Fruit fly (Drosophila melanogaster) whole organism, embryonic: ENCODE measurements around the gene Smvt.

Experiments used
- B-H1 ChIP-seq: fragments of 200-800 bp; sonication (Bioruptor generic); IDR thresholded peaks from 3 replicates; pipeline ENCODE4 v1.3.6; 2022; ENCODE audit warnings: missing biosample characterization, missing genetic modification characterization
- Bgb ChIP-seq: fragments of 200-800 bp; sonication (Bioruptor generic); IDR thresholded peaks from 2 replicates; pipeline ENCODE4 v1.3.6; 2022; ENCODE audit warnings: missing biosample characterization, missing genetic modification characterization; ENCODE audit not compliant: partially characterized antibody
- CG10366 ChIP-seq: fragments of 200-800 bp; sonication (Bioruptor generic); IDR thresholded peaks from 2 replicates; pipeline ENCODE4 v1.3.6; 2022; ENCODE audit warnings: missing biosample characterization, missing genetic modification characterization
- CG10431 ChIP-seq: fragments of 200-800 bp; sonication (Bioruptor generic); optimal IDR thresholded peaks from 3 replicates; lab custom pipeline; 2018; ENCODE audit warnings: missing biosample characterization, mild to moderate bottlenecking, missing genetic modification characterization
- CG12219 ChIP-seq: fragments of 200-800 bp; sonication (Bioruptor generic); optimal IDR thresholded peaks from 3 replicates; lab custom pipeline; 2018; ENCODE audit warnings: missing biosample characterization, mild to moderate bottlenecking, missing genetic modification characterization
- CG12942 ChIP-seq: fragments of 200-800 bp; sonication (Bioruptor generic); optimal IDR thresholded peaks from 3 replicates; lab custom pipeline; 2016; ENCODE audit warnings: missing biosample characterization, missing genetic modification characterization
- CG13287 ChIP-seq: fragments of 200-800 bp; sonication (Bioruptor generic); IDR thresholded peaks from 2 replicates; pipeline ENCODE4 v1.3.6; 2022; ENCODE audit warnings: missing biosample characterization, missing genetic modification characterization; ENCODE audit not compliant: partially characterized antibody
- CG15514 ChIP-seq: fragments of 200-800 bp; sonication (Bioruptor generic); optimal IDR thresholded peaks from 3 replicates; lab custom pipeline; 2017; ENCODE audit warnings: missing biosample characterization, missing genetic modification characterization, mild to moderate bottlenecking, moderate library complexity, missing genetic modification reagents
- CG1602 ChIP-seq: fragments of 200-800 bp; sonication (Bioruptor generic); optimal IDR thresholded peaks from 3 replicates; lab custom pipeline; 2016; ENCODE audit warnings: missing biosample characterization, missing genetic modification characterization
- CG18262 ChIP-seq: fragments of 200-800 bp; optimal IDR thresholded peaks from 3 replicates; lab custom pipeline; 2019; ENCODE audit warnings: missing biosample characterization, mild to moderate bottlenecking, missing genetic modification characterization, moderate library complexity
- CG1832 ChIP-seq: fragments of 200-800 bp; sonication (Bioruptor generic); optimal IDR thresholded peaks from 2 replicates; lab custom pipeline; 2017; ENCODE audit warnings: missing biosample characterization, mild to moderate bottlenecking, missing genetic modification characterization, inconsistent platforms
- CG18619 ChIP-seq: fragments of 200-800 bp; sonication (Bioruptor generic); optimal IDR thresholded peaks from 3 replicates; lab custom pipeline; 2017; ENCODE audit warnings: missing biosample characterization, mild to moderate bottlenecking, missing genetic modification characterization
- CG31365 ChIP-seq: fragments of 200-800 bp; sonication (Bioruptor generic); optimal IDR thresholded peaks from 2 replicates; lab custom pipeline; 2018; ENCODE audit warnings: missing biosample characterization, mild to moderate bottlenecking, missing genetic modification characterization
- CG3995 ChIP-seq: fragments of 200-800 bp; sonication (Bioruptor generic); optimal IDR thresholded peaks from 3 replicates; lab custom pipeline; 2016; ENCODE audit warnings: missing biosample characterization, missing genetic modification characterization
- CG4424 ChIP-seq: fragments of 200-800 bp; sonication (Bioruptor generic); optimal IDR thresholded peaks from 3 replicates; lab custom pipeline; 2016; ENCODE audit warnings: missing biosample characterization, missing genetic modification characterization
- CG8359 ChIP-seq: fragments of 200-800 bp; sonication (Bioruptor generic); optimal IDR thresholded peaks from 2 replicates; lab custom pipeline; 2017; ENCODE audit warnings: missing biosample characterization, mild to moderate bottlenecking, missing genetic modification characterization, borderline replicate concordance
- CG8388 ChIP-seq: fragments of 200-800 bp; sonication (Bioruptor generic); optimal IDR thresholded peaks from 2 replicates; lab custom pipeline; 2019; ENCODE audit warnings: missing biosample characterization, mild to moderate bottlenecking, missing genetic modification characterization, moderate library complexity
- CG8765 ChIP-seq: fragments of 200-800 bp; sonication (Bioruptor generic); IDR thresholded peaks from 2 replicates; pipeline ENCODE4 v1.3.6; 2022; ENCODE audit warnings: missing biosample characterization, missing genetic modification characterization
- CG9437 ChIP-seq: fragments of 200-800 bp; sonication (Bioruptor generic); optimal IDR thresholded peaks from 2 replicates; lab custom pipeline; 2018; ENCODE audit warnings: missing biosample characterization, mild to moderate bottlenecking, missing genetic modification characterization
- Dbx ChIP-seq: fragments of 200-800 bp; sonication (Bioruptor generic); IDR thresholded peaks from 3 replicates; pipeline ENCODE4 v1.3.6; 2022; ENCODE audit warnings: missing biosample characterization, missing genetic modification characterization
- Eip74EF ChIP-seq, 2 experiments: fragments of 200-800 bp in 1 of 2; fragments of >200 bp in 1 of 2; sonication (Bioruptor generic) in 1 of 2; optimal IDR thresholded peaks; 2 replicates each; lab custom pipeline; 2017 to 2019; ENCODE audit warnings: missing biosample characterization in 2 of 2, missing genetic modification characterization in 2 of 2, mild to moderate bottlenecking in 1 of 2, moderate library complexity in 1 of 2
- Fer2 ChIP-seq: fragments of 200-800 bp; sonication (Bioruptor generic); optimal IDR thresholded peaks from 2 replicates; lab custom pipeline; 2018; ENCODE audit warnings: missing biosample characterization, mild to moderate bottlenecking, missing genetic modification characterization, moderate library complexity
- HLH54F ChIP-seq: fragments of 200-800 bp; sonication (Bioruptor generic); optimal IDR thresholded peaks from 3 replicates; lab custom pipeline; 2016; ENCODE audit warnings: missing biosample characterization, missing genetic modification characterization
- HLHmδ ChIP-seq: fragments of 200-800 bp; sonication (Bioruptor generic); optimal IDR thresholded peaks from 2 replicates; lab custom pipeline; 2018; ENCODE audit warnings: missing biosample characterization, mild to moderate bottlenecking, missing genetic modification characterization, moderate library complexity
- MESR4 ChIP-seq: fragments of 200-800 bp; sonication (Bioruptor generic); optimal IDR thresholded peaks from 2 replicates; lab custom pipeline; 2018; ENCODE audit warnings: missing biosample characterization, mild to moderate bottlenecking, missing genetic modification characterization, moderate library complexity
- Med ChIP-seq: fragments of 200-800 bp; sonication (Bioruptor generic); peaks from one replicate; lab custom pipeline; 2016; ENCODE audit warnings: missing biosample characterization, missing genetic modification characterization, mild to moderate bottlenecking, inconsistent platforms, moderate library complexity
- Spps ChIP-seq: fragments of 200-800 bp; sonication (Bioruptor generic); optimal IDR thresholded peaks from 2 replicates; lab custom pipeline; 2018; ENCODE audit warnings: missing biosample characterization, mild to moderate bottlenecking, missing genetic modification characterization
- Sry-β ChIP-seq: fragments of 200-800 bp; sonication (Bioruptor generic); optimal IDR thresholded peaks from 2 replicates; lab custom pipeline; 2018; ENCODE audit warnings: missing biosample characterization, mild to moderate bottlenecking, missing genetic modification characterization, moderate library complexity
- Vsx1 ChIP-seq: fragments of 200-800 bp; sonication (Bioruptor generic); optimal IDR thresholded peaks from 2 replicates; lab custom pipeline; 2017; ENCODE audit warnings: missing biosample characterization, mild to moderate bottlenecking, missing genetic modification characterization, missing genetic modification reagents
- ab ChIP-seq: fragments of 200-800 bp; sonication (Bioruptor generic); optimal IDR thresholded peaks from 2 replicates; lab custom pipeline; 2016; ENCODE audit warnings: missing biosample characterization, missing genetic modification characterization
- ap ChIP-seq: fragments of 200-800 bp; sonication (Bioruptor generic); IDR thresholded peaks from 2 replicates; pipeline ENCODE4 v1.3.6; 2022; ENCODE audit warnings: missing biosample characterization, missing genetic modification characterization
- crp ChIP-seq, 2 experiments: fragments of 200-800 bp; sonication (Bioruptor generic); optimal IDR thresholded peaks; 2 replicates in 1 of 2; 3 replicates in 1 of 2; lab custom pipeline; 2017; ENCODE audit warnings: missing biosample characterization in 2 of 2, missing genetic modification characterization in 2 of 2, mild to moderate bottlenecking in 1 of 2, moderate library complexity in 1 of 2
- da ChIP-seq: fragments of 200-800 bp; sonication (Bioruptor generic); optimal IDR thresholded peaks from 2 replicates; lab custom pipeline; 2016; ENCODE audit warnings: missing biosample characterization, missing genetic modification characterization
- disco-r ChIP-seq: fragments of 200-800 bp; sonication (Bioruptor generic); optimal IDR thresholded peaks from 2 replicates; lab custom pipeline; 2016; ENCODE audit warnings: missing biosample characterization, missing genetic modification characterization
- gce ChIP-seq: fragments of 200-800 bp; sonication (Bioruptor generic); IDR thresholded peaks from 3 replicates; pipeline ENCODE4 v1.3.6; 2022; ENCODE audit warnings: missing biosample characterization, missing genetic modification characterization
- jigr1 ChIP-seq: fragments of 200-800 bp; sonication (Bioruptor generic); IDR thresholded peaks from 3 replicates; pipeline ENCODE4 v1.3.6; 2022; ENCODE audit warnings: missing biosample characterization, missing genetic modification characterization
- lola ChIP-seq, 3 experiments: fragments of >200 bp in 2 of 3; fragments of 200-800 bp in 1 of 3; sonication (Bioruptor generic) in 1 of 3; optimal IDR thresholded peaks; 2 replicates each; lab custom pipeline; 2017 to 2019; ENCODE audit warnings: missing biosample characterization in 3 of 3, missing genetic modification characterization in 3 of 3, mild to moderate bottlenecking in 1 of 3, moderate library complexity in 1 of 3
- nmo ChIP-seq: fragments of 200-800 bp; sonication (Bioruptor generic); optimal IDR thresholded peaks from 2 replicates; lab custom pipeline; 2018; ENCODE audit warnings: missing biosample characterization, mild to moderate bottlenecking, missing genetic modification characterization, moderate library complexity
- nom ChIP-seq: fragments of 200-800 bp; sonication (Bioruptor generic); optimal IDR thresholded peaks from 2 replicates; lab custom pipeline; 2017; ENCODE audit warnings: missing biosample characterization, missing genetic modification characterization, mild to moderate bottlenecking, moderate library complexity, missing genetic modification reagents
- pan ChIP-seq, 4 experiments: fragments of >200 bp in 3 of 4; fragments of 200-800 bp in 1 of 4; sonication (Bioruptor generic) in 1 of 4; optimal IDR thresholded peaks in 3 of 4; IDR thresholded peaks in 1 of 4; 2 replicates each; pipeline versions ENCODE4 v1.3.6 to Lab custom; 2017 to 2022; ENCODE audit warnings: missing biosample characterization in 2 of 4, missing genetic modification characterization in 2 of 4, mixed read lengths in 1 of 4
- salm ChIP-seq: fragments of 200-800 bp; sonication (Bioruptor generic); optimal IDR thresholded peaks from 2 replicates; lab custom pipeline; 2018; ENCODE audit warnings: missing biosample characterization, mild to moderate bottlenecking, missing genetic modification characterization
- sc ChIP-seq, 3 experiments: fragments of >200 bp in 2 of 3; fragments of 200-800 bp in 1 of 3; sonication (Bioruptor generic) in 1 of 3; optimal IDR thresholded peaks; 2 replicates in 2 of 3; 3 replicates in 1 of 3; lab custom pipeline; 2017; ENCODE audit warnings: mild to moderate bottlenecking in 1 of 3, missing biosample characterization in 1 of 3, missing genetic modification characterization in 1 of 3, missing genetic modification reagents in 1 of 3
- slou ChIP-seq: fragments of 200-800 bp; sonication (Bioruptor generic); optimal IDR thresholded peaks from 3 replicates; lab custom pipeline; 2016; ENCODE audit warnings: missing biosample characterization, missing genetic modification characterization
- tap ChIP-seq: fragments of 200-800 bp; optimal IDR thresholded peaks from 3 replicates; lab custom pipeline; 2019; ENCODE audit warnings: missing biosample characterization, mild to moderate bottlenecking, missing genetic modification characterization, moderate library complexity
- ttk ChIP-seq: fragments of 200-800 bp; sonication (Bioruptor generic); IDR thresholded peaks from 2 replicates; pipeline ENCODE4 v2.1.2; 2022; ENCODE audit warnings: missing biosample characterization, missing genetic modification characterization
- tx ChIP-seq: fragments of 200-800 bp; sonication (Bioruptor generic); optimal IDR thresholded peaks from 2 replicates; lab custom pipeline; 2016; ENCODE audit warnings: missing biosample characterization, missing genetic modification characterization
- vvl ChIP-seq: fragments of 200-800 bp; sonication (Bioruptor generic); IDR thresholded peaks from 2 replicates; pipeline ENCODE4 v1.3.6; 2022; ENCODE audit warnings: missing biosample characterization, missing genetic modification characterization
- yki ChIP-seq: fragments of >200 bp; optimal IDR thresholded peaks from 3 replicates; lab custom pipeline; 2018
- z ChIP-seq: fragments of 200-800 bp; sonication (Bioruptor generic); IDR thresholded peaks from 3 replicates; pipeline ENCODE4 v1.3.6; 2022; ENCODE audit warnings: missing biosample characterization, missing genetic modification characterization

The Smvt gene

DNA sequence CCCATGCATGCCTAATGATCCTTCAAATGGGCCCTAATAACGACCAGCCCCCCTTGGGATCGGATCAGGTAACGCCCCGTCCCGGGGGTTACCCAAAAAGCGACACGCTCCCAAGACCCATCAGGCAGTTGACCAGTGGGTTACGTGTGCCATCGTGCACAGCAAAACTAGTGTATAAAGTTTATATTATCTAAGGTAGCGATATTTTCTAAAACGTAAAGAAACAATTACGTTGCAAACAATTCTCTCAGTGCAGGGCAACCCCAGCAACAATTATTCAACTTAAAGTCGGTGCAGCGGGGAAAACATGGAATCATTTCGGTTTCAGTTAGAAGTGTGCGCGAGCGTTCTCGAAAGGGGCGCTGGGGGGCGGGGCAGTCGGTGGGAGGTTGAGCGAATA lies 48.8 kb downstream of the Smvt start (continued):
- TF ChIP-seq CG10431 (GFP tag; lab: Kevin White, UChicago): no peak
- no peak for TF ChIP-seq Vsx1 (GFP tag; lab: Kevin White, UChicago)
- TF ChIP-seq CG12942 (GFP tag; lab: Kevin White, UChicago): no peak
- no peak for TF ChIP-seq CG13287
- TF ChIP-seq Dbx (GFP tag; lab: Robert Waterston, UW): no peak
- TF ChIP-seq Bgb (GFP tag; lab: Robert Waterston, UW): no peak
- peak; percentile 32 for TF ChIP-seq CG18262 (tag; lab: Kevin White, UChicago)
- no peak for TF ChIP-seq yki
- no peak for TF ChIP-seq tap (tag; lab: Kevin White, UChicago)
- TF ChIP-seq gce: 0 out of 3 replicates have a peak, but pooled peaks have one; percentile 19
- TF ChIP-seq vvl (GFP tag; lab: Robert Waterston, UW): 0 out of 2 replicates have a peak, but pooled peaks have one; percentile 36
- TF ChIP-seq salm (tag; lab: Kevin White, UChicago): no peak
- no peak for TF ChIP-seq da
- no peak for TF ChIP-seq CG12219 (GFP tag; lab: Kevin White, UChicago)
- no peak for TF ChIP-seq HLHmδ
- TF ChIP-seq CG1832 (GFP tag; lab: Kevin White, UChicago): no peak
- TF ChIP-seq CG10366 (GFP tag; lab: Robert Waterston, UW): no peak
- 0 out of 2 replicates have a peak, but pooled peaks have one; percentile 5 for TF ChIP-seq ttk (GFP tag; lab: Robert Waterston, UW)
- no peak for TF ChIP-seq z (GFP tag; lab: Robert Waterston, UW)
- TF ChIP-seq CG15514 (GFP tag; lab: Kevin White, UChicago): no peak
- TF ChIP-seq B-H1 (GFP tag; lab: Robert Waterston, UW): no peak
- TF ChIP-seq Eip74EF (GFP tag; optimal IDR thresholded peaks at IDR 0.05; lab: Kevin White, UChicago): no peak
- TF ChIP-seq MESR4: no peak
- no peak for TF ChIP-seq HLH54F
- no peak for TF ChIP-seq Fer2 (tag; lab: Kevin White, UChicago)
- peak; percentile 8 for TF ChIP-seq CG4424 (GFP tag; lab: Kevin White, UChicago)
- TF ChIP-seq Med (GFP tag; lab: Kevin White, UChicago): no peak
- TF ChIP-seq CG9437 (GFP tag; lab: Kevin White, UChicago): peak; percentile 9
- TF ChIP-seq pan (optimal IDR thresholded peaks at IDR 0.05; lab: Kevin White, UChicago): no peak
- no peak for TF ChIP-seq pan (GFP tag; optimal IDR thresholded peaks at IDR 0.05 in 1 of 2, IDR thresholded peaks at IDR 0.05 in 1 of 2)
- TF ChIP-seq slou (GFP tag; lab: Kevin White, UChicago): no peak
- no peak for TF ChIP-seq CG8765 (GFP tag; lab: Robert Waterston, UW)
- TF ChIP-seq Spps (tag; lab: Kevin White, UChicago): no peak
- TF ChIP-seq CG3995 (GFP tag; lab: Kevin White, UChicago): no peak
- no peak for TF ChIP-seq CG18619 (GFP tag; lab: Kevin White, UChicago)
- TF ChIP-seq Sry-β (GFP tag; lab: Kevin White, UChicago): no peak
- no peak for TF ChIP-seq CG8359 (GFP tag; lab: Kevin White, UChicago)
- TF ChIP-seq nom (GFP tag; lab: Kevin White, UChicago): no peak
- TF ChIP-seq ap: no peak
- TF ChIP-seq sc (optimal IDR thresholded peaks at IDR 0.05; lab: Kevin White, UChicago): no peak
- no peak for TF ChIP-seq sc (GFP tag; optimal IDR thresholded peaks at IDR 0.05; lab: Kevin White, UChicago)
- no peak for TF ChIP-seq jigr1 (GFP tag; lab: Robert Waterston, UW)
- TF ChIP-seq ab: no peak
- no peak for TF ChIP-seq tx (GFP tag; lab: Kevin White, UChicago)
- no peak for TF ChIP-seq crp (GFP tag; optimal IDR thresholded peaks at IDR 0.05; lab: Kevin White, UChicago)
- no peak for TF ChIP-seq disco-r
- TF ChIP-seq lola (GFP tag; optimal IDR thresholded peaks at IDR 0.05; lab: Kevin White, UChicago): peak in 1 of 3 experiments; percentile 43
- TF ChIP-seq CG31365 (tag; lab: Kevin White, UChicago): no peak
- TF ChIP-seq CG8388: peak; percentile 12
- TF ChIP-seq nmo: peak; percentile 37
- no peak for TF ChIP-seq CG1602 (GFP tag; lab: Kevin White, UChicago)
